Worm (Caenorhabditis elegans): ENCODE results near the gene F56D6.6.

DNA sequence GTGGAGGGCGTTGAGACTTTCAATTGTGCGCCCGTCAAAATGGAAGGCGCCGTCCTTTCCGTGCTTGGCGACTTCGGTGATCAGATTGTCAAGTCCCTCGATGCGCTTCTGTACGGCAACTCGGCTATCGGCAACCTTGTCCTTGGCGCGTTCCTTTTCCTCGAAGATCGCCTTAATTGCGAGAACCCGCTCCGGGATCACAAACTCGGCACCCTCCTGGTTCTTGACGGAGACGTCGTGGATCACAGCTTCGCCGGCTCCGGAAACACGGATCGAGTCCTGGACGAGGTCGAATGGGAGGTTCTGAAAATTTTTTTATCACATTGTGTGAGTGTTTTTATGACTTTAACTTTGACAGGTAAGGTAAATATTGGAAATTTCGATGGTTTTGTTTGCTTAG, 29.9 kb upstream of the F56D6.6 start:
- no peak for TF ChIP-seq die-1 (tag; optimal IDR thresholded peaks at IDR 0.05)
- no peak for TF ChIP-seq F39B2.1 (GFP tag; IDR thresholded peaks at IDR 0.05)
- TF ChIP-seq mcd-1 (GFP tag; IDR thresholded peaks at IDR 0.05), result no peak
- no peak for TF ChIP-seq ZK185.1 (tag; optimal IDR thresholded peaks at IDR 0.05; ENCODE audit: poor library complexity, severe bottlenecking)
- TF ChIP-seq tlf-1 (GFP tag; optimal IDR thresholded peaks at IDR 0.05), result no peak
- no peak for TF ChIP-seq xnd-1 (tag; optimal IDR thresholded peaks at IDR 0.05)
- TF ChIP-seq mxl-1 (tag; optimal IDR thresholded peaks at IDR 0.05), result no peak
- no peak for TF ChIP-seq attf-5 (GFP tag; optimal IDR thresholded peaks at IDR 0.05)
- TF ChIP-seq madf-3 (GFP tag; IDR thresholded peaks at IDR 0.05), result no peak
- TF ChIP-seq ztf-3 (GFP tag; optimal IDR thresholded peaks at IDR 0.05), result no peak

All from whole organism, young adult.